Worm (Caenorhabditis elegans): ENCODE measurements around the gene F21D5.4.
"Not testable (repeated sequence)": the region's sequence is repeated elsewhere in the genome, so short reads cannot be mapped to it uniquely, and the experiment has no call there.

Gene F21D5.4

ce11 chrIV:8737787-8738186 is at the start of gene F21D5.4:
F21D5.4 (plus strand) TSS chrIV:8738087.
- TF ChIP-seq flt-1 (GFP tag; IDR thresholded peaks at IDR 0.05) (no peak), ref-1 (GFP tag; conservative IDR thresholded peaks at IDR 0.05) (no peak), T22C8.4 (GFP tag; IDR thresholded peaks at IDR 0.05) (no peak), ztf-23 (GFP tag; IDR thresholded peaks at IDR 0.05) (no peak), ztf-29 (GFP tag; IDR thresholded peaks at IDR 0.05) (no peak), tab-1 (GFP tag; IDR thresholded peaks at IDR 0.05) (no peak), klf-2 (GFP tag; conservative IDR thresholded peaks at IDR 0.05) (no peak), cog-1 (tag; optimal IDR thresholded peaks at IDR 0.05) (no peak), med-1 (GFP tag; optimal IDR thresholded peaks at IDR 0.05; ENCODE audit: insufficient read depth) (no peak)

ce11 chrIV:8691486-8691885 is 46.4 kb upstream of the F21D5.4 start, which contains the start of the genes hst-1 and ints-6:
hst-1 (minus strand) TSS chrIV:8691513.
ints-6 (plus strand) TSS chrIV:8691745.
- TF ChIP-seq klf-2 (GFP tag; conservative IDR thresholded peaks at IDR 0.05) (no peak), ref-1 (GFP tag; conservative IDR thresholded peaks at IDR 0.05) (no peak), flt-1 (GFP tag; IDR thresholded peaks at IDR 0.05) (no peak), med-1 (GFP tag; optimal IDR thresholded peaks at IDR 0.05; ENCODE audit: insufficient read depth) (no peak), T22C8.4 (GFP tag; IDR thresholded peaks at IDR 0.05) (no peak)

ce11 chrIV:8697436-8697835 is 40.5 kb upstream of the F21D5.4 start, which contains the start of gene ttll-11:
ttll-11 (plus strand) TSS chrIV:8697736.
- TF ChIP-seq ztf-23 (GFP tag; IDR thresholded peaks at IDR 0.05) (no peak), med-1 (GFP tag; optimal IDR thresholded peaks at IDR 0.05; ENCODE audit: insufficient read depth) (no peak), T22C8.4 (GFP tag; IDR thresholded peaks at IDR 0.05) (no peak), flt-1 (GFP tag; IDR thresholded peaks at IDR 0.05) (no peak), klf-2 (GFP tag; conservative IDR thresholded peaks at IDR 0.05) (no peak), ref-1 (GFP tag; conservative IDR thresholded peaks at IDR 0.05) (no peak), cog-1 (tag; optimal IDR thresholded peaks at IDR 0.05) (no peak), ztf-29 (GFP tag; IDR thresholded peaks at IDR 0.05) (no peak)

ce11 chrIV:8705504-8705903 is 32.4 kb upstream of the F21D5.4 start, which contains the start of gene H23L24.4:
H23L24.4 (minus strand) TSS chrIV:8705604.
- TF ChIP-seq flt-1 (GFP tag; IDR thresholded peaks at IDR 0.05): no peak
- no peak for TF ChIP-seq ztf-29 (GFP tag; IDR thresholded peaks at IDR 0.05)
- no peak for TF ChIP-seq T22C8.4 (GFP tag; IDR thresholded peaks at IDR 0.05)
- TF ChIP-seq ref-1 (GFP tag; conservative IDR thresholded peaks at IDR 0.05): no peak
- no peak for TF ChIP-seq tab-1 (GFP tag; IDR thresholded peaks at IDR 0.05)
- no peak for TF ChIP-seq ztf-23 (GFP tag; IDR thresholded peaks at IDR 0.05)
- TF ChIP-seq cog-1 (tag; optimal IDR thresholded peaks at IDR 0.05): no peak
- TF ChIP-seq med-1 (GFP tag; optimal IDR thresholded peaks at IDR 0.05; ENCODE audit: insufficient read depth): no peak
- TF ChIP-seq klf-2 (GFP tag; conservative IDR thresholded peaks at IDR 0.05): no peak

ce11 chrIV:8708046-8708445 is 29.8 kb upstream of the F21D5.4 start:
- TF ChIP-seq T22C8.4 (GFP tag; IDR thresholded peaks at IDR 0.05) (no peak), ref-1 (GFP tag; conservative IDR thresholded peaks at IDR 0.05) (no peak), klf-2 (GFP tag; conservative IDR thresholded peaks at IDR 0.05) (no peak), ztf-23 (GFP tag; IDR thresholded peaks at IDR 0.05) (no peak), ztf-29 (GFP tag; IDR thresholded peaks at IDR 0.05) (no peak), cog-1 (tag; optimal IDR thresholded peaks at IDR 0.05) (no peak), tab-1 (GFP tag; IDR thresholded peaks at IDR 0.05) (no peak)

ce11 chrIV:8715032-8715431 is 22.9 kb upstream of the F21D5.4 start, which contains the start of the genes parg-2 and ipla-5:
parg-2 (minus strand) TSS chrIV:8715132.
ipla-5 (plus strand) TSS chrIV:8715247.
- TF ChIP-seq flt-1 (GFP tag; IDR thresholded peaks at IDR 0.05); tab-1 (GFP tag; IDR thresholded peaks at IDR 0.05); ref-1 (GFP tag; conservative IDR thresholded peaks at IDR 0.05): not testable (repeated sequence)

ce11 chrIV:8718153-8718552 is 19.7 kb upstream of the F21D5.4 start, which contains the start of gene H23L24.1:
H23L24.1 (plus strand) TSS chrIV:8718453.
- TF ChIP-seq flt-1 (GFP tag; IDR thresholded peaks at IDR 0.05) (no peak), tab-1 (GFP tag; IDR thresholded peaks at IDR 0.05) (no peak), ref-1 (GFP tag; conservative IDR thresholded peaks at IDR 0.05) (no peak)

- no peak for TF ChIP-seq flt-1 (GFP tag; IDR thresholded peaks at IDR 0.05)
- TF ChIP-seq ref-1 (GFP tag; conservative IDR thresholded peaks at IDR 0.05): no peak
- TF ChIP-seq tab-1 (GFP tag; IDR thresholded peaks at IDR 0.05): no peak
- TF ChIP-seq T22C8.4 (GFP tag; IDR thresholded peaks at IDR 0.05): no peak
- TF ChIP-seq cog-1 (tag; optimal IDR thresholded peaks at IDR 0.05): no peak
- no peak for TF ChIP-seq ztf-23 (GFP tag; IDR thresholded peaks at IDR 0.05)
- TF ChIP-seq ztf-29 (GFP tag; IDR thresholded peaks at IDR 0.05): no peak
Measured at ce11 chrIV:8722801-8723200, 15.1 kb upstream of the F21D5.4 start.

ce11 chrIV:8723720-8724119 is 14.2 kb upstream of the F21D5.4 start, which contains the start of gene F21D5.9:
F21D5.9 (plus strand) TSS chrIV:8724020.
- TF ChIP-seq cog-1 (tag; optimal IDR thresholded peaks at IDR 0.05): no peak
- no peak for TF ChIP-seq ztf-29 (GFP tag; IDR thresholded peaks at IDR 0.05)
- TF ChIP-seq flt-1 (GFP tag; IDR thresholded peaks at IDR 0.05): no peak
- no peak for TF ChIP-seq T22C8.4 (GFP tag; IDR thresholded peaks at IDR 0.05)
- no peak for TF ChIP-seq tab-1 (GFP tag; IDR thresholded peaks at IDR 0.05)
- TF ChIP-seq klf-2 (GFP tag; conservative IDR thresholded peaks at IDR 0.05): no peak
- TF ChIP-seq ztf-23 (GFP tag; IDR thresholded peaks at IDR 0.05): no peak
- no peak for TF ChIP-seq ref-1 (GFP tag; conservative IDR thresholded peaks at IDR 0.05)
- TF ChIP-seq med-1 (GFP tag; optimal IDR thresholded peaks at IDR 0.05; ENCODE audit: insufficient read depth): no peak

ce11 chrIV:8724907-8725306 is 13.0 kb upstream of the F21D5.4 start:
- TF ChIP-seq ref-1 (GFP tag; conservative IDR thresholded peaks at IDR 0.05) (no peak), T22C8.4 (GFP tag; IDR thresholded peaks at IDR 0.05) (no peak), med-1 (GFP tag; optimal IDR thresholded peaks at IDR 0.05; ENCODE audit: insufficient read depth) (no peak), klf-2 (GFP tag; conservative IDR thresholded peaks at IDR 0.05) (no peak), flt-1 (GFP tag; IDR thresholded peaks at IDR 0.05) (no peak), tab-1 (GFP tag; IDR thresholded peaks at IDR 0.05) (no peak), ztf-23 (GFP tag; IDR thresholded peaks at IDR 0.05) (no peak), ztf-29 (GFP tag; IDR thresholded peaks at IDR 0.05) (no peak), cog-1 (tag; optimal IDR thresholded peaks at IDR 0.05) (no peak)

Data from whole organism, midembryonic.